Worm (Caenorhabditis elegans) whole organism, L1 larva: Measurements from ENCODE around the gene K09E2.1.

ENCODE experiments used
- aha-1 ChIP-seq: fragments of 150-350 bp; optimal IDR thresholded peaks from 2 replicates; lab custom pipeline; 2014; ENCODE audit warnings: missing biosample characterization, missing genetic modification characterization
- alr-1 ChIP-seq: fragments of 200-800 bp; sonication (Bioruptor generic); optimal IDR thresholded peaks from 2 replicates; lab custom pipeline; 2018; ENCODE audit warnings: borderline replicate concordance, mild to moderate bottlenecking, missing genetic modification characterization, missing compliant biosample characterization
- ama-1 ChIP-seq: fragments of 150-350 bp; optimal IDR thresholded peaks from 2 replicates; lab custom pipeline; 2014
- dsc-1 ChIP-seq: sonication (generic microtip); optimal IDR thresholded peaks from 2 replicates; lab custom pipeline; 2016; ENCODE audit warnings: mild to moderate bottlenecking, missing genetic modification characterization, missing compliant biosample characterization
- egl-27 ChIP-seq, 2 experiments: fragments of 150-350 bp in 1 of 2; sonication (generic microtip); optimal IDR thresholded peaks; 3 replicates each; lab custom pipeline; 2017 to 2018; ENCODE audit warnings: missing biosample characterization in 2 of 2, missing genetic modification characterization in 2 of 2, missing genetic modification reagents in 2 of 2
- isw-1 ChIP-seq: fragments of 200-800 bp; sonication (Bioruptor generic); IDR thresholded peaks from 2 replicates; pipeline ENCODE4 v1.3.6; 2022; ENCODE audit warnings: missing genetic modification characterization, missing compliant biosample characterization
- nhr-11 ChIP-seq: fragments of 150-350 bp; optimal IDR thresholded peaks from 2 replicates; lab custom pipeline; 2014; ENCODE audit warnings: missing biosample characterization, missing genetic modification characterization
- nhr-90 ChIP-seq: sonication (generic microtip); optimal IDR thresholded peaks from 2 replicates; lab custom pipeline; 2016; ENCODE audit warnings: mild to moderate bottlenecking, missing genetic modification characterization, missing compliant biosample characterization; ENCODE audit not compliant: poor library complexity
- pag-3 ChIP-seq: sonication (generic microtip); optimal IDR thresholded peaks from 2 replicates; lab custom pipeline; 2017; ENCODE audit warnings: missing genetic modification characterization, mild to moderate bottlenecking, missing compliant biosample characterization, antibody characterized with exemption, borderline replicate concordance; ENCODE audit not compliant: insufficient read depth
- unc-62 ChIP-seq: fragments of 150-350 bp; optimal IDR thresholded peaks from 2 replicates; lab custom pipeline; 2014; ENCODE audit warnings: missing biosample characterization, missing genetic modification reagents, missing genetic modification characterization

DNA sequence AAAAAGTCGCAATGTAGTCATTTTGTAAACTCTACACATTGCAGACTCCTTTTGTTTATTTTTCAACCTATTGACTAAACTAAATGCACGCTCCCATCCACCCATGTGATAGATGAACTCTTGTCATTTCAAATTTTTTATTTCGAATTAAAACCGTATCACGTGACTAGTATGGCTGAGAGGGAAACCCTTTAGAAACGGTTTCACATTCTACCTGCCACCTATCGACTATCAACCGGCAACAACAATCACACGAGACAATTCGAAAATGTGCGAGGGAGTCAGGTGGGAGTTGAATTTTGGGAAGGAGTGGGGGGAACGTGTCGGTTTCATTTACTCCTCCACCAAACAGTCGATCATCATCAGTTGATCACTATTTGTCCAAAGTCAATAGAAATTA, 7.2 kb upstream of the K09E2.1 start:
- no peak for TF ChIP-seq unc-62 (GFP tag; lab: Kevin White, UChicago)
- TF ChIP-seq isw-1 (GFP tag; lab: Robert Waterston, UW) = no peak
- TF ChIP-seq nhr-11 = no peak
- TF ChIP-seq ama-1 (lab: Kevin White, UChicago) = no peak
- peak; percentile 83 for TF ChIP-seq nhr-90 (tag; lab: Kevin White, UChicago)
- TF ChIP-seq alr-1 = no peak
- TF ChIP-seq aha-1 (tag; lab: Kevin White, UChicago) = no peak
- TF ChIP-seq egl-27 (tag; optimal IDR thresholded peaks at IDR 0.05; lab: Kevin White, UChicago) = no peak
- no peak for TF ChIP-seq dsc-1 (tag; lab: Kevin White, UChicago)
- TF ChIP-seq pag-3 (tag; lab: Kevin White, UChicago) = peak; percentile 24
